Fruit fly (Drosophila melanogaster) whole organism: ENCODE data around the gene omd.

Source experiments
- pan ChIP-seq: fragments of >200 bp; optimal IDR thresholded peaks from 2 replicates; lab custom pipeline; 2017
- usp ChIP-seq: fragments of >200 bp; optimal IDR thresholded peaks from 2 replicates; lab custom pipeline; 2017; ENCODE audit warnings: missing biosample characterization, missing genetic modification characterization, mixed read lengths

DNA sequence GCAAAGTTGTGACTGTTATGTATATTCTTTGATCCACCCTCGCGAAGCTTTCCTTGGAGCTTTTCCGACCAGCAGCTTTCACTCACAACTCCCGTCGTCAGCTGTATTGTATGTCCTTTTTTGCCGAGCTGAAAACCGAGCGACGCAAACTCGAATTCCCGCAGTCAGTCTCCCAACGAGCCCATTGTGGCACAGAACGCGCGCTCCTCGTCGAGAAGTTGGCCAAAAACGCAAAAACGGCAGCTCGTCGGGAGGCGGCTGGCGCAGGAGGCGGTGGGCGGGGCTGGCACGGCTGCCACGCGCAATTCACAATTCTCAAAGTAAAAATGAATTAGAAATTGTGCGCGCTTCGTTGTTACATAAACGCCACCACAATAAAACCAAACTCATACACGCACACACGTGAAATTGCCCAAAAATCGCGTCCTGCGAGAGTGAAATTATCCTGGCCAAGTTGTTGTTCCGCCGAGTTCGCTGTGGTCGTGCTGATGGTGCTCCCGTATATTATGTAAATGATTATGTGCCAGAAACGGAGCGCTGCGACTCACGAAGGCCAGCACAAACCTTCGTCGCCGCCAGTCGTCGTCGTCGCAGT is 48.4 kb upstream of the omd start:
- TF ChIP-seq usp (GFP tag; lab: Kevin White, UChicago), result no peak
- no peak for TF ChIP-seq pan (lab: Kevin White, UChicago)
